Worm (Caenorhabditis elegans) whole organism, young adult: ENCODE data around the gene Y55F3AM.21.
"Not testable (repeated sequence)": the region's sequence is repeated elsewhere in the genome, so short reads cannot be mapped to it uniquely, and the experiment has no call there.

Source experiments
- B0261.1 ChIP-seq: sonication (generic microtip); optimal IDR thresholded peaks from 2 replicates; lab custom pipeline; 2016; ENCODE audit warnings: mild to moderate bottlenecking, missing genetic modification characterization, moderate library complexity, missing compliant biosample characterization
- F49E8.2 ChIP-seq: sonication (generic microtip); optimal IDR thresholded peaks from 3 replicates; lab custom pipeline; 2017; ENCODE audit warnings: missing genetic modification characterization, mild to moderate bottlenecking, missing compliant biosample characterization, antibody characterized with exemption, moderate library complexity; ENCODE audit not compliant: insufficient read depth
- F52B5.7 ChIP-seq: sonication (generic microtip); optimal IDR thresholded peaks from 2 replicates; lab custom pipeline; 2016; ENCODE audit warnings: mild to moderate bottlenecking, missing genetic modification characterization, missing compliant biosample characterization
- T26A5.8 ChIP-seq: sonication (generic microtip); optimal IDR thresholded peaks from 2 replicates; lab custom pipeline; 2016; ENCODE audit warnings: missing genetic modification characterization, missing compliant biosample characterization
- Y53F4B.3 ChIP-seq: fragments of 200-800 bp; sonication (Bioruptor generic); IDR thresholded peaks from 2 replicates; pipeline ENCODE4 v1.3.6; 2022; ENCODE audit warnings: missing genetic modification reagents, missing genetic modification characterization, missing compliant biosample characterization
- Y53G8AR.9 ChIP-seq: fragments of 200-800 bp; sonication (Bioruptor generic); conservative IDR thresholded peaks from 2 replicates; pipeline ENCODE4 v1.3.6; 2022; ENCODE audit warnings: missing genetic modification reagents, missing genetic modification characterization, missing compliant biosample characterization
- Y67H2A.10 ChIP-seq: fragments of 200-800 bp; sonication (Bioruptor generic); conservative IDR thresholded peaks from 2 replicates; pipeline ENCODE4 v1.3.6; 2022; ENCODE audit warnings: missing genetic modification reagents, missing genetic modification characterization, missing compliant biosample characterization
- ZK185.1 ChIP-seq: sonication (generic microtip); optimal IDR thresholded peaks from 2 replicates; lab custom pipeline; 2016; ENCODE audit warnings: mild to moderate bottlenecking, missing genetic modification characterization, missing compliant biosample characterization; ENCODE audit not compliant: poor library complexity, severe bottlenecking
- ama-1 ChIP-seq, 3 experiments: fragments of 150-350 bp in 1 of 3; sonication (generic microtip) in 2 of 3; optimal IDR thresholded peaks; 2 replicates each; lab custom pipeline; 2014 to 2018; ENCODE audit warnings: missing biosample characterization in 2 of 3, missing genetic modification characterization in 2 of 3, missing genetic modification reagents in 2 of 3
- attf-3 ChIP-seq: fragments of 200-800 bp; sonication (Bioruptor generic); conservative IDR thresholded peaks from 2 replicates; pipeline ENCODE4 v1.3.6; 2022; ENCODE audit warnings: missing genetic modification reagents, missing genetic modification characterization, missing compliant biosample characterization
- attf-6 ChIP-seq: fragments of 200-800 bp; sonication (Bioruptor generic); IDR thresholded peaks from 2 replicates; pipeline ENCODE4 v1.3.6; 2022; ENCODE audit warnings: missing genetic modification reagents, missing genetic modification characterization, missing compliant biosample characterization
- ceh-91 ChIP-seq: fragments of 200-800 bp; sonication (Bioruptor generic); IDR thresholded peaks from 2 replicates; pipeline ENCODE4 v1.3.6; 2022; ENCODE audit warnings: missing genetic modification reagents, missing genetic modification characterization, missing compliant biosample characterization
- dox-1 ChIP-seq: fragments of 200-800 bp; sonication (Bioruptor generic); IDR thresholded peaks from 2 replicates; pipeline ENCODE4 v1.3.6; 2022; ENCODE audit warnings: missing genetic modification reagents, missing genetic modification characterization, missing compliant biosample characterization
- egl-44 ChIP-seq: fragments of 200-800 bp; sonication (Bioruptor generic); IDR thresholded peaks from 2 replicates; pipeline ENCODE4 v1.3.6; 2022; ENCODE audit warnings: missing genetic modification reagents, missing genetic modification characterization, missing compliant biosample characterization
- egrh-3 ChIP-seq: fragments of 200-800 bp; sonication (Bioruptor generic); IDR thresholded peaks from 2 replicates; pipeline ENCODE4 v1.3.6; 2022; ENCODE audit warnings: missing genetic modification reagents, missing genetic modification characterization, missing compliant biosample characterization
- him-1 ChIP-seq: sonication (generic microtip); optimal IDR thresholded peaks from 2 replicates; lab custom pipeline; 2016; ENCODE audit warnings: missing genotype, missing genetic modification reagents, missing genetic modification characterization, missing compliant biosample characterization
- hmg-1.2 ChIP-seq: fragments of 200-800 bp; sonication (Bioruptor generic); IDR thresholded peaks from 2 replicates; pipeline ENCODE4 v1.3.6; 2022; ENCODE audit warnings: missing genetic modification reagents, missing genetic modification characterization, missing compliant biosample characterization
- lin-26 ChIP-seq: fragments of 200-800 bp; sonication (Bioruptor generic); IDR thresholded peaks from 2 replicates; pipeline ENCODE4 v1.3.6; 2022; ENCODE audit warnings: missing genetic modification reagents, missing genetic modification characterization, missing compliant biosample characterization
- lsy-27 ChIP-seq: sonication (generic microtip); optimal IDR thresholded peaks from 2 replicates; lab custom pipeline; 2017; ENCODE audit warnings: missing genetic modification characterization, mild to moderate bottlenecking, missing compliant biosample characterization, antibody characterized with exemption, missing genotype, borderline replicate concordance; ENCODE audit not compliant: insufficient read depth
- madf-8 ChIP-seq: fragments of 200-800 bp; sonication (Bioruptor generic); conservative IDR thresholded peaks from 2 replicates; pipeline ENCODE4 v1.3.6; 2022; ENCODE audit warnings: missing genetic modification reagents, missing genetic modification characterization, missing compliant biosample characterization
- mel-28 ChIP-seq: sonication (generic microtip); optimal IDR thresholded peaks from 2 replicates; lab custom pipeline; 2016; ENCODE audit warnings: borderline replicate concordance, mild to moderate bottlenecking, missing genetic modification characterization, missing compliant biosample characterization
- mxl-1 ChIP-seq: sonication (generic microtip); optimal IDR thresholded peaks from 2 replicates; lab custom pipeline; 2016; ENCODE audit warnings: missing genetic modification characterization, missing compliant biosample characterization
- nhr-179 ChIP-seq: sonication (generic microtip); optimal IDR thresholded peaks from 2 replicates; lab custom pipeline; 2016; ENCODE audit warnings: mild to moderate bottlenecking, missing genetic modification characterization, missing compliant biosample characterization
- nhr-27 ChIP-seq: fragments of 200-800 bp; sonication (Bioruptor generic); optimal IDR thresholded peaks from 2 replicates; lab custom pipeline; 2018; ENCODE audit warnings: mild to moderate bottlenecking, missing genetic modification characterization, moderate library complexity, missing compliant biosample characterization
- pbrm-1 ChIP-seq: fragments of 200-800 bp; sonication (Bioruptor generic); IDR thresholded peaks from 2 replicates; pipeline ENCODE4 v1.3.6; 2022; ENCODE audit warnings: missing genetic modification reagents, missing genetic modification characterization, missing compliant biosample characterization
- rpc-1 ChIP-seq, 2 experiments: fragments of 150-350 bp in 1 of 2; sonication (generic microtip) in 1 of 2; optimal IDR thresholded peaks; 2 replicates each; lab custom pipeline; 2014 to 2018; ENCODE audit warnings: missing biosample characterization in 1 of 2, missing genetic modification characterization in 1 of 2, missing genetic modification reagents in 1 of 2, missing genotype in 1 of 2
- snpc-1.3 ChIP-seq: sonication (generic microtip); optimal IDR thresholded peaks from 2 replicates; lab custom pipeline; 2017; ENCODE audit warnings: missing genetic modification characterization, mild to moderate bottlenecking, missing compliant biosample characterization, antibody characterized with exemption, moderate library complexity, missing genotype, missing genetic modification reagents; ENCODE audit not compliant: insufficient read depth
- snpc-4 ChIP-seq, 5 experiments: fragments of 150-350 bp in 1 of 5; sonication (generic microtip) in 4 of 5; optimal IDR thresholded peaks; 2 replicates each; lab custom pipeline; 2014 to 2018; ENCODE audit warnings: missing genetic modification characterization in 5 of 5, missing biosample characterization in 3 of 5, antibody characterized with exemption in 2 of 5, mild to moderate bottlenecking in 2 of 5, missing compliant biosample characterization in 2 of 5, missing genotype in 2 of 5, moderate library complexity in 2 of 5, missing genetic modification reagents in 1 of 5
- somi-1 ChIP-seq: fragments of 200-800 bp; sonication (Bioruptor generic); optimal IDR thresholded peaks from 2 replicates; lab custom pipeline; 2018; ENCODE audit warnings: mild to moderate bottlenecking, missing genetic modification characterization, missing compliant biosample characterization
- tbp1 ChIP-seq: fragments of 200-800 bp; sonication (Bioruptor generic); optimal IDR thresholded peaks from 2 replicates; lab custom pipeline; 2018; ENCODE audit warnings: mild to moderate bottlenecking, missing genetic modification characterization, missing compliant biosample characterization
- unc-130 ChIP-seq: sonication (generic microtip); optimal IDR thresholded peaks from 2 replicates; lab custom pipeline; 2016; ENCODE audit warnings: missing genetic modification reagents, missing genetic modification characterization, missing compliant biosample characterization
- zfh-2 ChIP-seq: fragments of 200-800 bp; sonication (Bioruptor generic); conservative IDR thresholded peaks from 2 replicates; pipeline ENCODE4 v1.3.6; 2022; ENCODE audit warnings: missing genetic modification reagents, missing genetic modification characterization, missing compliant biosample characterization
- ztf-25 ChIP-seq: fragments of 200-800 bp; sonication (Bioruptor generic); IDR thresholded peaks from 2 replicates; pipeline ENCODE4 v1.3.6; 2022; ENCODE audit warnings: missing genetic modification reagents, missing genetic modification characterization, missing compliant biosample characterization

The Y55F3AM.21 gene

ce11 chrIV:1063058-1063457 lies 11.6 kb upstream of the Y55F3AM.21 start:
- TF ChIP-seq dox-1 (GFP tag; lab: Robert Waterston, UW) = no peak
- no peak for TF ChIP-seq somi-1
- TF ChIP-seq attf-3 (GFP tag; lab: Robert Waterston, UW) = peak; percentile 24; the same call in 1 of the 2 replicates
- no peak for TF ChIP-seq egl-44 (GFP tag; lab: Robert Waterston, UW)
- peak; percentile 21 for TF ChIP-seq rpc-1 (optimal IDR thresholded peaks at IDR 0.05; lab: Kevin White, UChicago)
- peak; percentile 62 for TF ChIP-seq rpc-1 (tag; optimal IDR thresholded peaks at IDR 0.05; lab: Kevin White, UChicago)
- TF ChIP-seq ceh-91 (GFP tag; lab: Robert Waterston, UW) = no peak
- no peak for TF ChIP-seq zfh-2 (GFP tag; lab: Robert Waterston, UW)
- TF ChIP-seq madf-8 (GFP tag; lab: Robert Waterston, UW) = no peak
- no peak for TF ChIP-seq unc-130 (GFP tag; lab: Kevin White, UChicago)
- no peak for TF ChIP-seq mel-28 (tag; lab: Kevin White, UChicago)
- TF ChIP-seq pbrm-1 (GFP tag; lab: Robert Waterston, UW) = no peak
- peak; percentile 76 for TF ChIP-seq tbp1 (GFP tag; lab: Kevin White, UChicago)
- no peak for TF ChIP-seq T26A5.8
- no peak for TF ChIP-seq snpc-1.3
- no peak for TF ChIP-seq ztf-25 (GFP tag; lab: Robert Waterston, UW)
- no peak for TF ChIP-seq Y53F4B.3
- TF ChIP-seq nhr-179 (tag; lab: Kevin White, UChicago) = no peak
- TF ChIP-seq B0261.1 (tag; lab: Kevin White, UChicago) = peak; percentile 51

DNA sequence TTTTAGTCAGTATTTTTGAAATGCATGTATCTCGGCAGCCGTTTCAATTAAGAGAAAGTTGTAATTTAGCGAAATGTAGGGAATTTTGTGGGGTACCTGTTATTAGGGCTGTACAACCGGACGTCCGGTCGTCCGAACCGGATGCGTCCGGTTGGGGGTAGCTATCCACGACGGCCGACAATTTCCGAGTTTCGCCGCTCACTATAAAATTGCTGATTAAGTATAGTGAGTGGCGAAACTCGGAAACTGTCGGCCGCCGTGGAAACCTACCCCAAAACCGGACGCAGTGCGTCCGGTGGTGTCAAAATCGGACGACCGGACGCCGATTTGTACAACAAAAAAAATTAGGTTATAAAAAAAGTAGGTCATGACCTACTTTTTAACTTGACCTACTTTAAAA lies 10.2 kb upstream of the Y55F3AM.21 start:
- TF ChIP-seq hmg-1.2 (GFP tag; lab: Robert Waterston, UW) = peak; percentile 64
- TF ChIP-seq snpc-4 (GFP tag; optimal IDR thresholded peaks at IDR 0.05; lab: Kevin White, UChicago) = not testable (repeated sequence)
- peak in 3 of 4 experiments; percentile 24 to 91 (median 85) for TF ChIP-seq snpc-4 (tag; optimal IDR thresholded peaks at IDR 0.05; lab: Kevin White, UChicago)

DNA sequence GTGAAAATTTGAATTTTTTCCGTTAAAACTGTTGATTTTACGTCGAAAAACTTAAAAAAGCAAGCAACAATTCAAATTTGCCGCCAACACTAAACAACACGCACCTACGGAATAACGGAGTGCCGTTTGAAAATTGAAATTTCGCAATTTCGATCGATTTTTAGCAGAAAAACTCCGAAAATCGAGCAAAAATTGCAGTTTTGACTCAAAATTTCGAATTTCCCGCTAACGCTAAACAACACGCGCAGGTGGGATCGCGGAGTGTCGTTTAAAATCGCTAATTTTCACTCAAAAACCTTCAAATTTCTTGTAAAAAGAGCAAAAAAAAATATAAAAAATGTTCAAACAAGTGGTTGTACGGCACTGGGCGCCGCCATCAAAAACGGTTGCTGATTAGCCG lies 7.0 kb upstream of the Y55F3AM.21 start:
- TF ChIP-seq Y67H2A.10 (no peak), attf-6 (GFP tag; lab: Robert Waterston, UW) (no peak), Y53G8AR.9 (GFP tag; lab: Robert Waterston, UW) (no peak), him-1 (tag; lab: Kevin White, UChicago) (no peak), ZK185.1 (tag; lab: Kevin White, UChicago) (no peak), lin-26 (no peak), ama-1 (optimal IDR thresholded peaks at IDR 0.05; lab: Kevin White, UChicago) (no peak), ama-1 (GFP tag; optimal IDR thresholded peaks at IDR 0.05; lab: Kevin White, UChicago) (no peak), attf-3 (GFP tag; lab: Robert Waterston, UW) (peak; percentile 72)

ce11 chrIV:1056263-1056942 lies 4.9 kb upstream of the Y55F3AM.21 start, which contains the start of the genes Y55F3AM.13 and mrps-25:
Y55F3AM.13 (minus strand) TSS chrIV:1056313.
mrps-25 (plus strand) TSS chrIV:1056892.
- TF ChIP-seq nhr-27 (tag; lab: Kevin White, UChicago) = no peak
- TF ChIP-seq attf-3 (GFP tag; lab: Robert Waterston, UW) = peak; percentile 94
- TF ChIP-seq him-1 (tag; lab: Kevin White, UChicago) = no peak

- TF ChIP-seq F52B5.7 (tag; lab: Kevin White, UChicago) = no peak
- peak; percentile 85 for TF ChIP-seq zfh-2 (GFP tag; lab: Robert Waterston, UW)
- no peak for TF ChIP-seq F49E8.2 (tag; lab: Kevin White, UChicago)
- TF ChIP-seq egrh-3 (GFP tag; lab: Robert Waterston, UW) = peak; percentile 66; the same call in 1 of the 2 replicates
- peak; percentile 12; the same call in 1 of the 2 replicates for TF ChIP-seq dox-1 (GFP tag; lab: Robert Waterston, UW)
- TF ChIP-seq lsy-27 (tag; lab: Kevin White, UChicago) = no peak
- TF ChIP-seq mxl-1 = no peak
Observed at ce11 chrIV:1055734-1056133, 4.2 kb upstream of the Y55F3AM.21 start.
